Worm (Caenorhabditis elegans): ENCODE data around the gene ZK287.1.

The ZK287.1 gene

ce11 chrV:9664620-9665019, 1.9 kb upstream of the ZK287.1 start (continued):
- TF ChIP-seq crh-2 (tag; optimal IDR thresholded peaks at IDR 0.05) (no peak), Y55F3AM.14 (GFP tag; optimal IDR thresholded peaks at IDR 0.05) (peak; percentile 39), ztf-4 (tag; optimal IDR thresholded peaks at IDR 0.05) (no peak), sma-3 (GFP tag; optimal IDR thresholded peaks at IDR 0.05) (no peak), elt-3 (tag; optimal IDR thresholded peaks at IDR 0.05) (no peak), ztf-1 (GFP tag; conservative IDR thresholded peaks at IDR 0.05) (no peak), nhr-6 (tag; optimal IDR thresholded peaks at IDR 0.05) (peak; percentile 10), zag-1 (tag; optimal IDR thresholded peaks at IDR 0.05) (peak; percentile 72), nhr-25 (tag; optimal IDR thresholded peaks at IDR 0.05) (no peak)

DNA sequence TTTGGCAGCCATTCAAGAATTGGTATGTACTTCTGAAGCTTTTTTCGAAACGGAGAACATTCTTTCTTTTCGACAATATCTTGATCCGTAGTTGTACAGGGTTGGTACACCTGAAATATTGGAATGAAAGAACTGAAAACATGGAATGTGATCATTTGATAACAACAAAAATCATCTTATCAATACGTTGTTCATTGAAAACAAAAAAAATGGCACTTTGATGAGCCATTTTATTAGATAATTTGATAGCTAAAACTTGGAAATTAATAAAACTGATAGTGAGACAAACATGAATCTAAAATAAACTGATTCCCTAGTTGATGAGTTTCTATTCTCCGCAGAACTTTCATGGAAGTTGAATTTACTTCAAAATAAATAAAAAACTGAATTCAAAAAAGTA, 6.0 kb downstream of the ZK287.1 start:
- no peak for TF ChIP-seq fos-1 (tag; optimal IDR thresholded peaks at IDR 0.05)
- no peak for TF ChIP-seq ztf-4 (tag; optimal IDR thresholded peaks at IDR 0.05)
- TF ChIP-seq aly-2 (tag; optimal IDR thresholded peaks at IDR 0.05) = no peak
- no peak for TF ChIP-seq Y55F3AM.14 (GFP tag; optimal IDR thresholded peaks at IDR 0.05)
- TF ChIP-seq sma-9 (GFP tag; optimal IDR thresholded peaks at IDR 0.05) = no peak
- no peak for TF ChIP-seq sma-9 (tag; optimal IDR thresholded peaks at IDR 0.05)
- no peak for TF ChIP-seq zag-1 (tag; optimal IDR thresholded peaks at IDR 0.05)
- no peak for TF ChIP-seq nhr-11 (tag; optimal IDR thresholded peaks at IDR 0.05)
- no peak for TF ChIP-seq ztf-11 (tag; optimal IDR thresholded peaks at IDR 0.05)
- TF ChIP-seq ztf-1 (GFP tag; conservative IDR thresholded peaks at IDR 0.05) = no peak
- TF ChIP-seq lin-39 (tag; optimal IDR thresholded peaks at IDR 0.05) = no peak
- TF ChIP-seq unc-39 (tag; optimal IDR thresholded peaks at IDR 0.05) = no peak
- no peak for TF ChIP-seq C34F6.9 (tag; optimal IDR thresholded peaks at IDR 0.05)
- no peak for TF ChIP-seq crh-2 (tag; optimal IDR thresholded peaks at IDR 0.05)
- no peak for TF ChIP-seq peb-1 (tag; optimal IDR thresholded peaks at IDR 0.05)
- no peak for TF ChIP-seq gmeb-1 (tag; optimal IDR thresholded peaks at IDR 0.05)
- TF ChIP-seq unc-62 (GFP tag; optimal IDR thresholded peaks at IDR 0.05) = no peak
- TF ChIP-seq lin-13 (GFP tag; optimal IDR thresholded peaks at IDR 0.05) = no peak
- no peak for TF ChIP-seq nhr-6 (tag; optimal IDR thresholded peaks at IDR 0.05)

ce11 chrV:9673199-9673843, 6.8 kb downstream of the ZK287.1 start, which contains the start of gene sulp-8:
Gene sulp-8 (minus strand): TSS chrV:9673667.
- peak; percentile 32 for TF ChIP-seq C34F6.9 (tag; optimal IDR thresholded peaks at IDR 0.05)
- TF ChIP-seq nhr-77 (tag; optimal IDR thresholded peaks at IDR 0.05) = no peak
- no peak for TF ChIP-seq ztf-11 (tag; optimal IDR thresholded peaks at IDR 0.05)
- TF ChIP-seq mbf-1 (tag; optimal IDR thresholded peaks at IDR 0.05) = no peak
- TF ChIP-seq egl-27 (tag; optimal IDR thresholded peaks at IDR 0.05) = no peak

ce11 chrV:9677977-9678376, 11.5 kb downstream of the ZK287.1 start, which contains the start of gene cthd-1:
Gene cthd-1 (plus strand): TSS chrV:9678277.
- no peak for TF ChIP-seq egl-27 (tag; optimal IDR thresholded peaks at IDR 0.05)
- TF ChIP-seq nhr-23 (tag; optimal IDR thresholded peaks at IDR 0.05) = no peak
- TF ChIP-seq nhr-10 (tag; optimal IDR thresholded peaks at IDR 0.05) = no peak
- no peak for TF ChIP-seq nhr-21 (tag; optimal IDR thresholded peaks at IDR 0.05)
- TF ChIP-seq Y55F3AM.14 (GFP tag; optimal IDR thresholded peaks at IDR 0.05) = no peak
- no peak for TF ChIP-seq sem-4 (tag; optimal IDR thresholded peaks at IDR 0.05)
- no peak for TF ChIP-seq elt-1 (tag; optimal IDR thresholded peaks at IDR 0.05)
- TF ChIP-seq ceh-16 (tag; optimal IDR thresholded peaks at IDR 0.05) = no peak
- TF ChIP-seq skn-1 (tag; optimal IDR thresholded peaks at IDR 0.05) = no peak
- TF ChIP-seq lin-39 (tag; optimal IDR thresholded peaks at IDR 0.05) = no peak
- TF ChIP-seq mbf-1 (tag; optimal IDR thresholded peaks at IDR 0.05) = no peak
- TF ChIP-seq dmd-4 (tag; optimal IDR thresholded peaks at IDR 0.05) = no peak
- TF ChIP-seq ama-1 (optimal IDR thresholded peaks at IDR 0.05) = no peak

ce11 chrV:9679166-9679565, 12.7 kb downstream of the ZK287.1 start, which contains the start of gene ZK287.9:
Gene ZK287.9 (plus strand): TSS chrV:9679357.
- TF ChIP-seq ama-1 (optimal IDR thresholded peaks at IDR 0.05) (no peak), fos-1 (tag; optimal IDR thresholded peaks at IDR 0.05) (peak; percentile 63)

DNA sequence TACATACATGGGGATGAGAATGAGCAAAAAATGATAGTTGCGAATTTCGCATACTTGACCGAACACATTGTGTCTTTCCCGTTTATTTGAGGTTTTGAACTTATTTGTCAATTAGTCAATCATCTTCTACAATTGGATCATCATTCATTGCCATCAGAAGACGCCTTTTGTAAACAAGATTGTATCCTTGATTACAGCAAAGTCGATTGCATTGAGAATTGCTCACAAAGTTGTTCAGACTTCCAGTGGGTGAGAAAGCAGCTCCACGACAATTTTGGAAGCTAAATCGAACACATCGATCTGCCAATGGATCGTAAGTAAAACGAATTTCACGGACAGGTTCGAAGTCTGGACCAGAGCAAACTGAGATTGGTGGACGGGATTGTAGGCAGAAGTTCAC, 13.8 kb downstream of the ZK287.1 start:
- no peak for TF ChIP-seq nhr-77 (tag; optimal IDR thresholded peaks at IDR 0.05)
- TF ChIP-seq R02D3.7 (tag; optimal IDR thresholded peaks at IDR 0.05) = no peak
- no peak for TF ChIP-seq ztf-4 (tag; optimal IDR thresholded peaks at IDR 0.05)
- TF ChIP-seq elt-1 (tag; optimal IDR thresholded peaks at IDR 0.05) = no peak
- no peak for TF ChIP-seq nhr-10 (tag; optimal IDR thresholded peaks at IDR 0.05)
- no peak for TF ChIP-seq ama-1 (optimal IDR thresholded peaks at IDR 0.05)
- no peak for TF ChIP-seq ztf-1 (GFP tag; conservative IDR thresholded peaks at IDR 0.05)
- TF ChIP-seq lsy-2 (tag; optimal IDR thresholded peaks at IDR 0.05) = no peak
- TF ChIP-seq aly-2 (tag; optimal IDR thresholded peaks at IDR 0.05) = no peak
- no peak for TF ChIP-seq fos-1 (tag; optimal IDR thresholded peaks at IDR 0.05)
- TF ChIP-seq mbf-1 (tag; optimal IDR thresholded peaks at IDR 0.05) = no peak

Measured in whole organism, L2 larva.